Fruit fly (Drosophila melanogaster) ovary, adult (tissue): ENCODE data around the gene mxc.

Source experiments
- CG17801 ChIP-seq: fragments of 200-800 bp; optimal IDR thresholded peaks from 2 replicates; lab custom pipeline; 2019; ENCODE audit warnings: missing biosample characterization, mild to moderate bottlenecking, missing genetic modification characterization, moderate library complexity; ENCODE audit not compliant: partially characterized antibody

Gene mxc

DNA sequence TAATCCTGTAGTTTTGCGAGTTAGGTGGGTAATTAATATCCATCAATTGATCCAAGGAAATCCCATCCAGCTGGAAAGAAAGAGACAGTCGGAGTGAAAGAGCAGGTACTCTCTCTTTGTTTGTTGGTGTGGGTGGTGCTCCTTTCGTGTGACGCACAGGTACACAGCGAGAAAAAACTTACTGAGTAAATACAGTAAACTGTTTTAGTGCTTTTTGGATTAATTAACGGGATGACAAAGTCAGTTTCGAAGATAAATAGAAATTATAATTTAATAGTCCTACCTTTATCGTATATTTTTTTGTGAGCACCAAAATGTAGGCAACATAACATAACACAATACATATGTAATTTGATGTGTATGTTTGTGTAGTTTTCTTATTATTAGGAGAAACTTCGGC, 4.8 kb upstream of the mxc start:
- no peak for TF ChIP-seq CG17801 (GFP tag; lab: Kevin White, UChicago)

DNA sequence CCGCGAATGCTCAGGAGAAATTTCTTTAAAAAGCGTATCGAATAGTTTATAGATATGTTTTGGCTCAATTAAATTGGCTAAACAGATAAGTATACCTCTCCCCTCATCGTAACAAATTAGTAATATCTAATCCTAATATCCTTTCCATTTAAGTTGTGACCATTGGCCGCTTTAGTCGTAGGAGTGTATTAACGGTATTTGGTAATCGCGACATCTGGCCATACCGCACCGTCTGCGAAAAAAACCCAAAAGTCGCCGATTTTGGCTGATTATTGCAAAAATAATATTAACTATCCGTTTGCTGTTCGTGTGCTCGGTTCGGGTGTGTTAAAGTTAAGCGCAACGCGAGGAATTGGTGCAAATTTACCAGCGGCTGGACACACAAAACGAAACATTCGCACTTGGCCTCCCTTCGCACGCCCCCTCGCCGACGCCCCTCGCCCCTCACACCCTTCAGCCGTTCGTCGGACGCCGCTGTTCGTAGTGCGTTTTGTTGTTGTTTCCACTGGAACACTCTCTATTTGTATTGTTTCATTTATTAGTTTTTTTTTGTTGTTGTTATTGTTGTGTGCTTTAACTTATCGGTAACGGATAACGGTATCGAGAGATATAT, 4.0 kb upstream of the mxc start, which contains the start of the genes amx and Dsor1:
amx (minus strand) TSS at position 166 of the 613 bp plus-strand sequence.
Dsor1 (plus strand) TSS at position 172 of the 613 bp plus-strand sequence.
- no peak for TF ChIP-seq CG17801 (GFP tag; lab: Kevin White, UChicago)

DNA sequence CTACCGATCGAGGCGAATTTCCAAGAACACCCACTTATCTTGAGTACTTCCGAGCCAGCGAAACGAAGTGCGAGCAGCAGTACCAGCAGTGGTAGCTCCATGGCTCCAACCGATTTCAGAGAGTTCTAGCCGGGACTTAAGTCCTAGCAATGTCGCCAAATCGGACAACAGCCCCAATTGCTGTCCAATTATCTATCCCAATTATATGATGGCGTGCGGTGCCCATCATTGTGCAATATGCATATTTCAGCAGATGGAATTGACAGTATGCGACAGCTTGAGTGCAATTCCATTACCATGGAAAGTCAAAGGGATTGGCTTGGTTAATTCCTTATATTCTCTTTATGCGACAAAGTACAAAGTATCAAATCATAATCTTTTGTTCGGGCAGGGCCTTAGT, 6.8 kb downstream of the mxc start, which contains the start of gene Ir8a:
Ir8a (minus strand) TSS at position 101 of the 400 bp plus-strand sequence.
- TF ChIP-seq CG17801 (GFP tag; lab: Kevin White, UChicago), result no peak

DNA sequence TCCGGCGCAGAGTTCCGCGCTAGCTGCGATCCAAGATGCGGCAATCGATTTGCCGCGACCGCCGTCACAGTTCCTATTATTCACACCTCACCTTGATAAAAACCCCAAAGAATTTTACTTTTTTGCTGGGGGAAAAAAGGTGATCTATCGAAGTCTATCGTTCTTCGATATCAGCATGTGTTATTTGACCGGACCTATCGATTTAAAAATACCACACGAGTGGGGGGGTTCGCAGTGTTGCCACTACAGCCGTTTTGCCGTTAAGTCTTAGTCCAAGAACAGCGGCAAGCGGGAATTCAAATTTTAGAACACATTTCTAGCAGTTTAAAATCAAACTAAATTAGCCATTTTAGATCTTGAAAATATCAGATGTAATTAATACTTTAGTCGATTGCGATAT, 11.1 kb downstream of the mxc start, which contains the start of gene CG12121:
CG12121 (minus strand) TSS at position 180 of the 400 bp plus-strand sequence.
- TF ChIP-seq CG17801 (GFP tag; lab: Kevin White, UChicago), result peak; percentile 35

DNA sequence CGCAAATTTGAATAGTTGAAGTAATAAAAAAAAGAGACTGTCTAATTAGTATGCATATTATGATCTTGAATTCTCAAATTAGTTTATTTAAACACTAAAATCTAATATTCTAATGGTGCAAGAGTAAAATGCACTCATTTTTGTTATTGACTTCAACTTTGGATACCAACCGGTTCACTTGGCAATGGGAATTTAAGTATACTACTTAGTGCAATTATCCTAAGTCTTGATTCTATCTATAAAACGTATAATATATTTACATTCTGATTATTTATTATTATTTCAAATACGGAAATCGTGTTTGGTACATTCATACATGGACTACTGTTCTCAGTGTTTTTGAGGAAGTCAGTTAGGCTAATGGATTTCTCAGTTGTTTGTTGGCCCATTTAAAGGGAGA, 16.4 kb downstream of the mxc start, which contains the start of gene Gr8a:
Gr8a (plus strand) TSS at position 301 of the 400 bp plus-strand sequence.
- no peak for TF ChIP-seq CG17801 (GFP tag; lab: Kevin White, UChicago)

DNA sequence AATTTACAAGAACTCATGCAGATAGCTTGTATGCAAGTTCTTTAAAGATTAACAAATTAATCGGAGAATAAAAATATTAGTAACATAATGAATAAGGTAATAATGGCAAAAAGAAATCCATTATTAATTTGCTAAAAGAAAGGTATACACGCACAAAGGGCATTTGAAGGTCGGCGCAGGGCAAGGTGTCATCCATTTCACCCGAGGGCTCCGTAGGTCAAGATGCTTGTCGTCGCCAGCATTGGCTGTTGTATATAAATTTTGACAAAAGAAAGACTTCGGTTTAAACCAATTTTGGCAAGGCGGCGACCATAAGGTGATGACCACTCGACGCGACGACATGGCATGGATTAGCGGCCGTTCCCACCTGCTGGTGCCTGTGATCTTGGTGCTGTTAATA, 18.1 kb downstream of the mxc start, which contains the start of gene CG15370:
CG15370 (plus strand) TSS at position 301 of the 400 bp plus-strand sequence.
- no peak for TF ChIP-seq CG17801 (GFP tag; lab: Kevin White, UChicago)

DNA sequence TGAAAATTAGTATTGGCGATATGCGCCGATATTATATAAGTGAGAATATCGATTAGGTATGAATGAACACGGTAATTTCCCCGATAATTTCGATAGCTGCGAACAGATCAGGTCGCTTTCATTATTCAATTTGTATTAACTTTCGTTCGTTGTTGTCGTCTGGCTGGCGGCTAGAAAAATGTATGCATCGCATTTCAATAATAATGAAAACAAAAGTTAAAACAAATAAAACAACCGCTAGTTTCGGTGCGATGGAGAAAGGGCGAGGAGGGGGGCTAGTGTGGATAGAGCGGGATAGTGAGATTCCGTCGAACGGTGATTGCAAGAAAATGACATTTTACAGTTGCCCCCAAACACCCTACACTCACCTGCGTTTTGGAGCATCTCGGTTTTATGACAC, 18.8 kb downstream of the mxc start:
- TF ChIP-seq CG17801 (GFP tag; lab: Kevin White, UChicago), result no peak

DNA sequence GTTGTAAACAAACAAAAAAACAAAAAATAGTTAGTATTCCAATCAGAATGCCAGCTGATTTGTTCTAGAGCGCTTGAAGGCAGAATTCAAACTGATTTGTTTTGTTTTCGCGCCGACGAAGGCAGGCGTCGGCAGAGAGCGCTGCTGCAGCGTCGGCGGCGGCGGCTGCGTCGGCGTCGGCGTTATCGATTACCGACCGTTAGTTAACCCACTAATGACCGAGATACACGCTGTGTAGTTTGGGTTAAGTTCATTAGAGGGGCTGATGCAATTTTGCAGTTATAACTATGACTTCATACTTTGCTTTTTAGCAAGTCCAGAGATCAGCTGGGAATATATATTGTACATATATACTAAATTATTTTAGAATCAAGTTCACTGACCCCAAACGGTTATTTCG, 20.1 kb downstream of the mxc start, which contains the start of gene t:
t (minus strand) TSS at position 76 of the 400 bp plus-strand sequence.
- TF ChIP-seq CG17801 (GFP tag; lab: Kevin White, UChicago), result no peak

DNA sequence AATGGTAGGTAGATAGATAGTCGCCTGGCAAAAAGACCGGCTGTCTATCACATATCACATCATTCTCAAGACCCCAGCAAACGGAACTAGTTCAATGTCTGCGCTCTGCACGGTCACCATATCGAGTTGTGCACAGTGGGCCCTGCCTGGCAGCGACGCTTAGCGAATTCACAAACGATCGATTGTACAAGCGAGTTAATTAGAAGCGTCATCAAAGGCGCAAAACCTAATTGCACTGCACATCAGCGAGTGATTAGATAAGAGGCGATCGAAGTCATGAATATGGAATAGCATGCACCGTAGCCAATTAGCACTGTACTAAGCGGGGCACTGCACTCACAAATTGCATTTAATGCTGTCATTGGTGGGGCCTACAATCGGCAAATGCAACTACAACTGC, 22.8 kb downstream of the mxc start:
- TF ChIP-seq CG17801 (GFP tag; lab: Kevin White, UChicago), result no peak

DNA sequence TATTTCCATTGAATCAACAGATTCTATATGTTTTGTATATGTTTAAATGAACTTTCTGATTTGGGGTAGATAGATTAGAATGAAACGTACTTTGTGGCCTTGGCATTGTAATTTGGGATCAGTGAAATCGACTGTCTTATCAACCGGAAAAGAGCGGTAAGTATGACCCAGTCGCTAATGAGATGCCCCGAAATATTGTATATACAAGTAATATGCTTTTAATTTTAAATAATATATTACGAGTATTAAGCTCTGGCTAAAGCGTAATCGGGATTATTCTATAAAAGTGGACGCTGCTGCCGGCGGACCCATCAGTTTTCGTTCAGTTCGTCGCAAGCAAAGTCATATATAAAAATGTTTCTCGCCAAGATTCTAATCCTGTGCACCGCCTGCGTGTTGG, 26.7 kb downstream of the mxc start, which contains the start of gene CG15369:
CG15369 (plus strand) TSS at position 301 of the 400 bp plus-strand sequence.
- no peak for TF ChIP-seq CG17801 (GFP tag; lab: Kevin White, UChicago)

DNA sequence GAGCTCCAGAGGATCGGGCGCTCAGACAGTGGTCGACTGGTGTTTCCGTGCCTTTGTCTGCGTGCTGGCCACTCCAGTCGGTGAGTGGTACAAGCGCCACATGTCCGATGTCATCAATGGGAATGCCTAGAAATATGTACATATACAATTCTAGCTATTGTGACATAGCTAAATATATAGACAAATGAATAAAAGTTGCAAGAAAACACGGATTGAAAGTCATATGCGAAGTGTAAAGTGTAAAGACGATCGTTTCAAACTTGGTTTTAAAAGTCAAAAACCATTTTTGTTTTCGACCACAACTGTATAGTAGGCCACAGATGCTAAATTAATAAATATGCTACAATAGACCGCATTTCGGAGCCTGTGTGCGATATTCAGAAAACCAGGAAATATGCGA, 27.8 kb downstream of the mxc start, which contains the start of gene CG15368:
CG15368 (plus strand) TSS at position 301 of the 400 bp plus-strand sequence.
- TF ChIP-seq CG17801 (GFP tag; lab: Kevin White, UChicago), result no peak

DNA sequence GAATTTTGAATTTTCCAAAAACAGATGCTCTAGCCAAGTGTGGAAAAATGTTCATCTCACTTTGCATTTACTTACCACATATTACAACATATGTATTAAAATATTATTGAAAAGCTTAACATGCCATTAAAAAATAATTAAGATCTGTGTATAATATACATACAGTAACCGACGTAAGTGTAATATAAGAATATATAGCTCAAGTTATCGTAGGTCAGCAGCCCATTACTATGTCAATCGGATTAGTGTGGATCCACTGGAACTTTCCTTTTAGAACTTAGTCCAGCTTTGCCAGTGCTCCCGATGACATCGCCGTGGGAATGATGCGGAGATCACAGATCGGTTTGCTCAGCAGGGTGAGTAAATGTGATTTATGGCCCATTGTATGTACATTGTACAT, 28.7 kb downstream of the mxc start, which contains the start of gene Obp8a:
Obp8a (plus strand) TSS at position 301 of the 400 bp plus-strand sequence.
- no peak for TF ChIP-seq CG17801 (GFP tag; lab: Kevin White, UChicago)

DNA sequence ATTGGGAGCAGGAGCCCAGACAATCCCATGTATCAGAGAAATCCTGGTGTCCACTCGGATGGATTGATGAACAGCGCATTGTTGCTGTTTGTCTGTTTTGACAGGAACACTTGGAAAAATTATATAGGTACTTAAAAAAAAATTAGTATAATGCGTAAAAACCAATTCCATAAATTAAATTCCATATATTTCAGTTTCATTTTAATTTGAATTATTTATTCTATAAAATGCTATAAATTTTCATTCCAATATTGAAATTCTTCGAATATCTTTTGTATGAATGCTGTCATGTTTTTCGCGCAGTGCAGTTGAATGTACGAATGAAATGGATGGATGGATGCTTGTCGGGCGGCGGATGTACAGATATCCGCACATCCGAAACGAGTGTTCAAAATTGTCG, 32.5 kb downstream of the mxc start, which contains the start of gene SmydA-9:
SmydA-9 (minus strand) TSS at position 101 of the 400 bp plus-strand sequence.
- no peak for TF ChIP-seq CG17801 (GFP tag; lab: Kevin White, UChicago)

DNA sequence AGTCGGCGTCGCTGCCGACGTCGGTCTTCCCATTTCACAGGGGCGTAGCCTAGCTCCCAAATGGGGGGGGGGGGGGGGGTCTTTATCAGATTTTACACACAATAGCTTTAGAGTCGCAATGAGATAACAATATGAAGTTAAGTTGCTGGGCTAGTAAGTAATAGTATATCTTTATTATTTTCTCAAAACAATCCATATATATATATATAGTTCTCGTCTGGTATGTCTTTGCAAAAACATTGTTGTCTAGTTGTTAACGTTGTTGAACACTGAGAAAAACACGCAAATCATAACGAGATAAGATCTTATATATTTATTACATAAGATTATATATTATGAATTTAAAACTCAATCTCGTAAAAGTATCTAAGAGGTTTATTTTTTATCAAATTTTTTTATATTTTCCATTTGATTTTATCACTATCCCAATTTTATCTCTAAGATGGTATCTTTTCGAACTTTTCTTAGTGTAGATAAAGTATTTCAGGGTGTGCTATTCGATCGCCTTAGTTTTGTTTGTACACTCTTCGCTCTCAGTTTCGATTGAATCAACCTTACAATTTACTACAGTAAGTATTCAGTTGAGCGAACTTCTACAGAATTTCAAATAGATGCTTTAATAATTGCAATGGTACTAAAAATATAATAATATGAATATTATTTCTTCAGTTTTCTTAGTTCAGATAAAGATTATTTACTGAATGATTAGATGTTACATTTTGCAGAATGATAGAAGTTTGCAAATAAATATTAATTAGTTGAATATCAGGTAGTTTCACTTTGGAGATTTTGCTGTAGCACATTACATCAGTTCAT, 41.2 kb downstream of the mxc start:
- TF ChIP-seq CG17801 (GFP tag; lab: Kevin White, UChicago), result peak; percentile 49

DNA sequence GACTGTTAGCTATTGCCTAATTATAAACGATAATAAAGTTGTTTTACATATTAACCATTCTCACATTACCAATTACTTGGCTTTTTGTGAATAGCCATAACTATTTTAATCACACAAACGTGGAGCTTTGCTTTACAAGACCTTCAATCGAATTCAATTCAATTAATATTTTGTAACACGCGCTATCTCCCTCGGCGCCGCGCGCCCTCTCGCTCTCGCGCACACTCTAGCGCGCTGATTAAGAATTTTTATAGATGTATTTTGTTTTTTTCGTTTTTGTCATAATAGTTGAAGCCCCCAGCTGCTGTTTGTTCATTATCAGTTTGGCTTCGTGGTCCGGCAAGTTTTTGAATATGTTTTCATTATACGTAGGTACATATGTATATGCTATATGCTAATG, 42.2 kb downstream of the mxc start:
- no peak for TF ChIP-seq CG17801 (GFP tag; lab: Kevin White, UChicago)
